Fruit fly (Drosophila melanogaster): ENCODE results near the gene holn1.

Gene holn1

DNA sequence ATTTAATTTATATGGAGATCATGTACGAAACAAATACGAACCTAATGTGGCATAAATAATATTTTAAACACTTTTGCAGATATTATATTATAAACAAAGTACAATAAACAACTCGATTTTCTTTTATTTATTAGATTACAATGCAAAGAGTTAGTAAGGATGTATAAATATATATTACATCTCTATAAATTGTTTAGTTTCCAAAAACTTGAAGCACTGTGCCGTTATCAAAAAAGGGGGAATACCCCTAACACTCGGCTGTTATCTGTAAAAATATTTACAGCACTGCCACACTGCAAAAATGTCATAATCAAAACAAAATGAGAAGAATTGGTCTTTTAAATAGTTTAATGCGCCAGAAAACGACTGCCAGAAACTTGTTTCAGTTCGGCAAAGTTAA is 7.3 kb upstream of the holn1 start, which contains the start of gene CG5188 (continued):
- TF ChIP-seq CG6792 (GFP tag; optimal IDR thresholded peaks at IDR 0.05) (peak; percentile 35), CG1621 (tag; optimal IDR thresholded peaks at IDR 0.05) (no peak), dsx (GFP tag; optimal IDR thresholded peaks at IDR 0.05; ENCODE audit: poor library complexity, severe bottlenecking) (no peak), CG6276 (GFP tag; optimal IDR thresholded peaks at IDR 0.05) (no peak), CG6163 (GFP tag; IDR thresholded peaks at IDR 0.05) (peak; percentile 31; the same call in 1 of the 3 replicates), acj6 (GFP tag; optimal IDR thresholded peaks at IDR 0.05) (peak; percentile 37), CG11902 (GFP tag; optimal IDR thresholded peaks at IDR 0.05) (no peak), salr (GFP tag; optimal IDR thresholded peaks at IDR 0.05) (no peak), Eip75B (GFP tag; optimal IDR thresholded peaks at IDR 0.05) (no peak), esn (GFP tag; optimal IDR thresholded peaks at IDR 0.05) (peak; percentile 64), Sox15 (GFP tag; optimal IDR thresholded peaks at IDR 0.05) (peak; percentile 7), Smox (GFP tag; optimal IDR thresholded peaks at IDR 0.05) (no peak), Sox14 (GFP tag; optimal IDR thresholded peaks at IDR 0.05) (peak; percentile 22), Ets96B (tag; optimal IDR thresholded peaks at IDR 0.05) (peak; percentile 49), spab (GFP tag; optimal IDR thresholded peaks at IDR 0.05) (no peak), Blimp-1 (GFP tag; optimal IDR thresholded peaks at IDR 0.05) (no peak), lz (GFP tag; optimal IDR thresholded peaks at IDR 0.05) (peak; percentile 65), CG3919 (GFP tag; optimal IDR thresholded peaks at IDR 0.05) (no peak), net (GFP tag; optimal IDR thresholded peaks at IDR 0.05) (no peak), Sox102F (GFP tag; optimal IDR thresholded peaks at IDR 0.05) (no peak)

DNA sequence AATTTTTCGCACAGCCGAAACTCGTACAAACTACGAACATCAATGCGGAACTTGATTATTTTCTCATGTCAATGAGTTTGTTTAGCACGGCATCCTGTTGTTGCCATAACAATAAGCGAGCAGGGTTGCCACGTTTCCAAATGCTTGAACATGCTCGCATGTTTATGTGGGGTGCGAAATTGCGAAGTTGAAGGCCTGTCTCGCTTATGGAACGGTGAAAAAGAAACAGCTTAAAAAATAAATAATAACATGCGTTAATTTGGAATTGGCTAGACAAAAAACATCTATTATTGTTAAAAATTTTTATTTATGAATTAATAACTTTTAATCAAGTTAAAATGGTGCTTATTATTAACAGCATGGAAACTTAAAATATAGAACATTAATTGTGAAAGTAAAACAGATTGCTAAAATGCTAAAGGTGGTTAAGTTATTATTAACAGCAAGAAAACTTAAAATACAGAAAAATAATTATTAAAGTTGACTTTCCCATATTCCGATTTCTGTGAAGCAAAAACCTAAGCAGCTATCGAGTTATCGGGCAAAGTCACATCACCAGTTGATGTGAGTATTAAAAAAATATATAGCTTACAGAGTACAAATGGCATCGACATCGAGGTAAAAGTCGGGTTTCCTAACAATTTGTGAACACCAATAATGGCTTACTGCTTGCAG is 4.9 kb upstream of the holn1 start, which contains the start of the genes Bug22 and TfIIB:
Gene Bug22 (minus strand): TSS at position 117 of the 675 bp plus-strand sequence.
Gene TfIIB (plus strand): TSS at position 537 of the 675 bp plus-strand sequence.
- TF ChIP-seq CG15336 (GFP tag; IDR thresholded peaks at IDR 0.05) (0 out of 2 replicates have a peak, but pooled peaks have one; percentile 30), CG31627 (GFP tag; optimal IDR thresholded peaks at IDR 0.05) (peak; percentile 75), Sox102F (GFP tag; optimal IDR thresholded peaks at IDR 0.05) (no peak), lz (GFP tag; optimal IDR thresholded peaks at IDR 0.05) (peak; percentile 72), CG6163 (GFP tag; IDR thresholded peaks at IDR 0.05) (peak; percentile 71; the same call in 2 of the 3 replicates), topi (GFP tag; optimal IDR thresholded peaks at IDR 0.05) (peak; percentile 69), fkh (GFP tag; optimal IDR thresholded peaks at IDR 0.05) (peak; percentile 68), Eip78C (GFP tag) (peak; percentile 91), acj6 (GFP tag; optimal IDR thresholded peaks at IDR 0.05) (peak; percentile 74), CG3032 (tag; optimal IDR thresholded peaks at IDR 0.05) (peak; percentile 59), esn (GFP tag; optimal IDR thresholded peaks at IDR 0.05) (peak; percentile 82), CG7368 (GFP tag; optimal IDR thresholded peaks at IDR 0.05) (no peak), CG6792 (GFP tag; optimal IDR thresholded peaks at IDR 0.05) (peak; percentile 57), Hr39 (GFP tag; optimal IDR thresholded peaks at IDR 0.05) (no peak), fd59A (GFP tag; optimal IDR thresholded peaks at IDR 0.05) (no peak), cyc (GFP tag; optimal IDR thresholded peaks at IDR 0.05) (peak; percentile 78), Ets96B (tag; optimal IDR thresholded peaks at IDR 0.05) (peak; percentile 53), CG8319 (GFP tag; optimal IDR thresholded peaks at IDR 0.05) (peak; percentile 25), Sox15 (GFP tag; optimal IDR thresholded peaks at IDR 0.05) (peak; percentile 41), CG34406 (GFP tag; optimal IDR thresholded peaks at IDR 0.05) (peak; percentile 64)

DNA sequence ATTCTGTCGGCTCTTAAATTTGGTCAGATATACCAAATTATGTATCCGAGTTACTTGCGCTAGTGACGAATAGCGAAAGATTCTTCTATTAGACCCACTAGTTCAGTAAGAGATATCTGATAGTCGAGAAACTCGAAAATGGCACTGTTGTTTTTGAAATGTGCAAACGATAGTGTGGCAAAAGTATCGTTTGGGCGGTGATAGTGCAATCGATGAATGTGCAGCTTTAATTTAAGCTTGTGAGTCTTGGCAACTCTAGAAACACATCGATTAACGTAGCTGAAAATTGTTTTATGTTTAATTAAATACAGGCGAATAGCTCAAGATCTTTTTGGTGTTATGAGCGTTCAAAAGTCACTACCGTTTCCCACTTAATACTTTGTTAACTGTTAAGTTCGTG is 1.5 kb downstream of the holn1 start, which contains the start of gene STUB1:
Gene STUB1 (plus strand): TSS at position 232 of the 400 bp plus-strand sequence.
- TF ChIP-seq Eip78C (GFP tag) = no peak
- TF ChIP-seq Sox15 (GFP tag; optimal IDR thresholded peaks at IDR 0.05) = no peak
- TF ChIP-seq spab (GFP tag; optimal IDR thresholded peaks at IDR 0.05) = no peak
- no peak for TF ChIP-seq salr (GFP tag; optimal IDR thresholded peaks at IDR 0.05)
- no peak for TF ChIP-seq ss (GFP tag; optimal IDR thresholded peaks at IDR 0.05)
- no peak for TF ChIP-seq Ets96B (tag; optimal IDR thresholded peaks at IDR 0.05)
- no peak for TF ChIP-seq achi (GFP tag; optimal IDR thresholded peaks at IDR 0.05)
- TF ChIP-seq Lpt (GFP tag; optimal IDR thresholded peaks at IDR 0.05) = no peak
- TF ChIP-seq Hr38 (GFP tag; optimal IDR thresholded peaks at IDR 0.05) = no peak
- TF ChIP-seq CG7368 (GFP tag; optimal IDR thresholded peaks at IDR 0.05) = no peak
- TF ChIP-seq CG1621 (tag; optimal IDR thresholded peaks at IDR 0.05) = no peak
- TF ChIP-seq CG31627 (GFP tag; optimal IDR thresholded peaks at IDR 0.05) = peak; percentile 8
- TF ChIP-seq CG11762 (GFP tag; optimal IDR thresholded peaks at IDR 0.05; ENCODE audit: insufficient read depth) = no peak
- TF ChIP-seq esn (GFP tag; optimal IDR thresholded peaks at IDR 0.05) = peak; percentile 36
- TF ChIP-seq Sox14 (GFP tag; optimal IDR thresholded peaks at IDR 0.05) = no peak
- peak; percentile 14 for TF ChIP-seq fkh (GFP tag; optimal IDR thresholded peaks at IDR 0.05)
- TF ChIP-seq CG11294 (GFP tag; IDR thresholded peaks at IDR 0.05) = no peak
- no peak for TF ChIP-seq CG10631 (GFP tag; optimal IDR thresholded peaks at IDR 0.05)
- TF ChIP-seq CG6163 (GFP tag; IDR thresholded peaks at IDR 0.05) = no peak
- TF ChIP-seq vri (GFP tag; optimal IDR thresholded peaks at IDR 0.05) = no peak
- TF ChIP-seq CG32006 (GFP tag; optimal IDR thresholded peaks at IDR 0.05) = no peak
- TF ChIP-seq Blimp-1 (GFP tag; optimal IDR thresholded peaks at IDR 0.05) = no peak
- no peak for TF ChIP-seq Eip93F (GFP tag; optimal IDR thresholded peaks at IDR 0.05)
- TF ChIP-seq Gug (GFP tag; IDR thresholded peaks at IDR 0.05) = no peak
- no peak for TF ChIP-seq CG6854 (GFP tag; optimal IDR thresholded peaks at IDR 0.05)
